Fruit fly (Drosophila melanogaster): ENCODE data around the gene betaggt-I.

betaggt-I gene

dm6 chr2L:4906546-4907250, 38.7 kb upstream of the betaggt-I start, which contains the start of gene snsl (continued):
- no peak for TF ChIP-seq zen2 (GFP tag; IDR thresholded peaks at IDR 0.05; ENCODE audit: partially characterized antibody)
- TF ChIP-seq CG17829 (tag; optimal IDR thresholded peaks at IDR 0.05), result peak; percentile 75
- TF ChIP-seq zf30C (GFP tag; optimal IDR thresholded peaks at IDR 0.05), result peak; percentile 43
- TF ChIP-seq Sin3A (optimal IDR thresholded peaks at IDR 0.05), result no peak
- TF ChIP-seq CG6175 (GFP tag; IDR thresholded peaks at IDR 0.05), result peak; percentile 16; the same call in 1 of the 3 replicates
- TF ChIP-seq CG2875 (GFP tag; optimal IDR thresholded peaks at IDR 0.05), result peak; percentile 10
- peak; percentile 47 for TF ChIP-seq twi (tag; optimal IDR thresholded peaks at IDR 0.05)
- no peak for TF ChIP-seq CG6813 (GFP tag; optimal IDR thresholded peaks at IDR 0.05)
- TF ChIP-seq ara (GFP tag; IDR thresholded peaks at IDR 0.05), result no peak
- no peak for TF ChIP-seq CG1024 (GFP tag; IDR thresholded peaks at IDR 0.05)
- TF ChIP-seq ttk (GFP tag; IDR thresholded peaks at IDR 0.05), result 0 out of 2 replicates have a peak, but pooled peaks have one; percentile 32
- peak; percentile 88 for TF ChIP-seq CG2678 (tag; optimal IDR thresholded peaks at IDR 0.05)
- TF ChIP-seq H2.0 (GFP tag; IDR thresholded peaks at IDR 0.05), result no peak
- peak; percentile 53 for TF ChIP-seq CG10147 (GFP tag; optimal IDR thresholded peaks at IDR 0.05)
- no peak for TF ChIP-seq CG14014 (GFP tag; IDR thresholded peaks at IDR 0.05)
- TF ChIP-seq nerfin-2 (GFP tag; IDR thresholded peaks at IDR 0.05; ENCODE audit: partially characterized antibody), result no peak
- TF ChIP-seq gsb (GFP tag; IDR thresholded peaks at IDR 0.05), result no peak
- TF ChIP-seq kah (GFP tag; optimal IDR thresholded peaks at IDR 0.05), result peak; percentile 43
- TF ChIP-seq gce (GFP tag; IDR thresholded peaks at IDR 0.05), result no peak
- TF ChIP-seq CG18599 (GFP tag; optimal IDR thresholded peaks at IDR 0.05), result peak; percentile 40
- peak; percentile 55 for TF ChIP-seq salm (tag; optimal IDR thresholded peaks at IDR 0.05)
- no peak for TF ChIP-seq da (GFP tag; optimal IDR thresholded peaks at IDR 0.05)
- peak; percentile 39 for TF ChIP-seq CG4328 (GFP tag; optimal IDR thresholded peaks at IDR 0.05)
- TF ChIP-seq CG6791 (GFP tag; IDR thresholded peaks at IDR 0.05; ENCODE audit: partially characterized antibody), result no peak
- TF ChIP-seq zfh1 (GFP tag; IDR thresholded peaks at IDR 0.05), result no peak
- peak; percentile 40 for TF ChIP-seq CG14710 (tag; optimal IDR thresholded peaks at IDR 0.05)
- TF ChIP-seq usp (GFP tag; optimal IDR thresholded peaks at IDR 0.05), result no peak
- TF ChIP-seq sens-2 (GFP tag; IDR thresholded peaks at IDR 0.05), result no peak
- no peak for TF ChIP-seq chinmo (GFP tag; IDR thresholded peaks at IDR 0.05; ENCODE audit: partially characterized antibody)
- peak; percentile 78 for TF ChIP-seq CG13296 (GFP tag; optimal IDR thresholded peaks at IDR 0.05)
- TF ChIP-seq Ets65A (GFP tag), result peak; percentile 92
- no peak for TF ChIP-seq CG3407 (GFP tag; optimal IDR thresholded peaks at IDR 0.05)
- TF ChIP-seq CG11085 (GFP tag; IDR thresholded peaks at IDR 0.05), result no peak
- peak; percentile 90 for TF ChIP-seq CG11504 (tag; optimal IDR thresholded peaks at IDR 0.05)
- TF ChIP-seq CG10979 (tag; optimal IDR thresholded peaks at IDR 0.05), result peak; percentile 65
- TF ChIP-seq HLH54F (GFP tag; optimal IDR thresholded peaks at IDR 0.05), result no peak
- TF ChIP-seq sim (GFP tag; IDR thresholded peaks at IDR 0.05), result no peak
- TF ChIP-seq tap (tag; optimal IDR thresholded peaks at IDR 0.05), result peak; percentile 64
- TF ChIP-seq CG11723 (GFP tag; optimal IDR thresholded peaks at IDR 0.05), result peak; percentile 35
- TF ChIP-seq CG2889 (GFP tag; IDR thresholded peaks at IDR 0.05), result 0 out of 3 replicates have a peak, but pooled peaks have one; percentile 27
- TF ChIP-seq stc (GFP tag; IDR thresholded peaks at IDR 0.05), result 0 out of 2 replicates have a peak, but pooled peaks have one; percentile 47
- TF ChIP-seq CG15601 (tag; optimal IDR thresholded peaks at IDR 0.05), result peak; percentile 60
- no peak for TF ChIP-seq Sry-β (GFP tag; optimal IDR thresholded peaks at IDR 0.05)
- no peak for TF ChIP-seq p53 (GFP tag; optimal IDR thresholded peaks at IDR 0.05)
- peak; percentile 37; the same call in 1 of the 2 replicates for TF ChIP-seq CG32532 (GFP tag; IDR thresholded peaks at IDR 0.05)
- TF ChIP-seq klu (GFP tag; IDR thresholded peaks at IDR 0.05), result 0 out of 2 replicates have a peak, but pooled peaks have one; percentile 21
- peak; percentile 56 for TF ChIP-seq lab (GFP tag; optimal IDR thresholded peaks at IDR 0.05)
- TF ChIP-seq sd (tag; optimal IDR thresholded peaks at IDR 0.05), result peak; percentile 55
- TF ChIP-seq org-1 (GFP tag; optimal IDR thresholded peaks at IDR 0.05), result peak; percentile 53
- TF ChIP-seq CG32767 (GFP tag; IDR thresholded peaks at IDR 0.05), result peak; percentile 27; the same call in 1 of the 2 replicates

All from whole organism, embryonic.